Worm (Caenorhabditis elegans) whole organism, L4 larva: ENCODE results near the gene C45G9.10.

ENCODE experiments used
- F26F4.8 ChIP-seq: fragments of 200-800 bp; sonication (Bioruptor generic); conservative IDR thresholded peaks from 2 replicates; pipeline ENCODE4 v1.3.6; 2022; ENCODE audit warnings: missing genetic modification characterization, missing compliant biosample characterization
- ama-1 ChIP-seq: fragments of 150-350 bp; optimal IDR thresholded peaks from 2 replicates; lab custom pipeline; 2014; ENCODE audit warnings: inconsistent platforms, mixed read lengths
- fos-1 ChIP-seq: fragments of 150-350 bp; optimal IDR thresholded peaks from 2 replicates; lab custom pipeline; 2014; ENCODE audit warnings: missing biosample characterization, missing genetic modification characterization
- nhr-11 ChIP-seq: fragments of 150-350 bp; optimal IDR thresholded peaks from 2 replicates; lab custom pipeline; 2014; ENCODE audit warnings: missing biosample characterization, missing genetic modification characterization
- unc-39 ChIP-seq: sonication (generic microtip); optimal IDR thresholded peaks from 2 replicates; lab custom pipeline; 2017; ENCODE audit warnings: missing biosample characterization, missing genetic modification characterization
- zag-1 ChIP-seq: fragments of 150-350 bp; optimal IDR thresholded peaks from 2 replicates; lab custom pipeline; 2014; ENCODE audit warnings: missing biosample characterization, missing genetic modification characterization
- ztf-11 ChIP-seq: fragments of 150-350 bp; optimal IDR thresholded peaks from 2 replicates; lab custom pipeline; 2014; ENCODE audit warnings: missing biosample characterization, missing genetic modification characterization

DNA sequence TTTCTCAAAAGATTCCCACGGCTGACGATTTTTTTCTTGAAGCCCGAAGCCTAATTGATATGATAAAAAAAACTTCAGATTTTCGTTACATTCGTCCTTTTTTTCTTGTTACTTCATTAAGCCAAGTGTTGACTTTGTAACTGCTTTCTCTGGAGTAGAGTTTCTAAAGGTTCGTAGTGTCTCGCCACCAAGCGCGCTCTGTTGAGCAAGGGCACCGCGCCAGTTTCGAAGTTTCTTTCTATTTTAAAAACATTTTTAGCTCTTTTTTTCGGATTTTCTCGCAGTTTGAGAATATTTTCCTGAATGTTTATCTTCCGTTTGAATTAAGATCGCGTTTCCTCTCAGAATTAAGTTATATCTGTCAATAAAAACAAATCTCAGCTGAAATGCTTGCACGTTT lies 14.9 kb upstream of the C45G9.10 start:
- TF ChIP-seq fos-1 (tag; lab: Kevin White, UChicago) (no peak), nhr-11 (no peak), zag-1 (no peak), ama-1 (lab: Kevin White, UChicago) (no peak), ztf-11 (tag; lab: Kevin White, UChicago) (no peak), unc-39 (tag; lab: Kevin White, UChicago) (no peak), F26F4.8 (GFP tag; lab: Robert Waterston, UW) (no peak)
